Fruit fly (Drosophila melanogaster) whole organism, embryonic: Measurements from ENCODE around the gene CG43999.
A peak's percentile ranks its signal among the peaks of the same experiment; 100 is the strongest.

Experiments used
- Abd-B ChIP-seq: fragments of 200-800 bp; sonication (Bioruptor generic); optimal IDR thresholded peaks from 2 replicates; lab custom pipeline; 2018; ENCODE audit warnings: missing biosample characterization, mild to moderate bottlenecking, missing genetic modification characterization, moderate library complexity
- B-H1 ChIP-seq: fragments of 200-800 bp; sonication (Bioruptor generic); IDR thresholded peaks from 3 replicates; pipeline ENCODE4 v1.3.6; 2022; ENCODE audit warnings: missing biosample characterization, missing genetic modification characterization
- CG10147 ChIP-seq: fragments of 200-800 bp; sonication (Bioruptor generic); optimal IDR thresholded peaks from 2 replicates; lab custom pipeline; 2019; ENCODE audit warnings: missing biosample characterization, mild to moderate bottlenecking, missing genetic modification characterization, moderate library complexity
- CG10321 ChIP-seq: fragments of 200-800 bp; sonication (Bioruptor generic); IDR thresholded peaks from 2 replicates; pipeline ENCODE4 v1.3.6; 2022; ENCODE audit warnings: missing biosample characterization, missing genetic modification characterization
- CG10431 ChIP-seq: fragments of 200-800 bp; sonication (Bioruptor generic); optimal IDR thresholded peaks from 3 replicates; lab custom pipeline; 2018; ENCODE audit warnings: missing biosample characterization, mild to moderate bottlenecking, missing genetic modification characterization
- CG11560 ChIP-seq: fragments of 200-800 bp; sonication (Bioruptor generic); IDR thresholded peaks from 3 replicates; pipeline ENCODE4 v1.3.6; 2022; ENCODE audit warnings: missing biosample characterization, missing genetic modification characterization
- CG12769 ChIP-seq: fragments of 200-800 bp; sonication (Bioruptor generic); optimal IDR thresholded peaks from 2 replicates; lab custom pipeline; 2019; ENCODE audit warnings: missing biosample characterization, mild to moderate bottlenecking, missing genetic modification characterization, moderate library complexity
- CG13123 ChIP-seq: fragments of 200-800 bp; sonication (Bioruptor generic); optimal IDR thresholded peaks from 2 replicates; lab custom pipeline; 2016; ENCODE audit warnings: missing biosample characterization, missing genetic modification characterization
- CG14667 ChIP-seq: fragments of 200-800 bp; sonication (Bioruptor generic); IDR thresholded peaks from 2 replicates; pipeline ENCODE4 v1.3.6; 2022; ENCODE audit warnings: missing biosample characterization, missing genetic modification characterization
- CG15514 ChIP-seq: fragments of 200-800 bp; sonication (Bioruptor generic); optimal IDR thresholded peaks from 3 replicates; lab custom pipeline; 2017; ENCODE audit warnings: missing biosample characterization, missing genetic modification characterization, mild to moderate bottlenecking, moderate library complexity, missing genetic modification reagents
- CG15696 ChIP-seq: fragments of 200-800 bp; sonication (Bioruptor generic); optimal IDR thresholded peaks from 2 replicates; lab custom pipeline; 2019; ENCODE audit warnings: missing biosample characterization, mild to moderate bottlenecking, missing genetic modification characterization, moderate library complexity
- CG17361 ChIP-seq: fragments of 200-800 bp; sonication (Bioruptor generic); IDR thresholded peaks from 3 replicates; pipeline ENCODE4 v1.3.6; 2022; ENCODE audit warnings: missing biosample characterization, missing genetic modification characterization
- CG17568 ChIP-seq: fragments of 200-800 bp; sonication (Bioruptor generic); optimal IDR thresholded peaks from 2 replicates; lab custom pipeline; 2018; ENCODE audit warnings: missing biosample characterization, mild to moderate bottlenecking, missing genetic modification characterization, moderate library complexity
- CG1832 ChIP-seq: fragments of 200-800 bp; sonication (Bioruptor generic); optimal IDR thresholded peaks from 2 replicates; lab custom pipeline; 2017; ENCODE audit warnings: missing biosample characterization, mild to moderate bottlenecking, missing genetic modification characterization, inconsistent platforms
- CG2199 ChIP-seq: fragments of 200-800 bp; sonication (Bioruptor generic); IDR thresholded peaks from 3 replicates; pipeline ENCODE4 v1.3.6; 2022; ENCODE audit warnings: missing biosample characterization, missing genetic modification characterization
- CG33557 ChIP-seq: fragments of 200-800 bp; sonication (Bioruptor generic); optimal IDR thresholded peaks from 2 replicates; lab custom pipeline; 2019; ENCODE audit warnings: missing biosample characterization, mild to moderate bottlenecking, missing genetic modification characterization, moderate library complexity
- CG4707 ChIP-seq: fragments of 200-800 bp; sonication (Bioruptor generic); optimal IDR thresholded peaks from 2 replicates; lab custom pipeline; 2018; ENCODE audit warnings: missing biosample characterization, mild to moderate bottlenecking, missing genetic modification characterization, moderate library complexity
- CG7556 ChIP-seq: fragments of 200-800 bp; sonication (Bioruptor generic); optimal IDR thresholded peaks from 2 replicates; lab custom pipeline; 2017; ENCODE audit warnings: missing biosample characterization, mild to moderate bottlenecking, missing genetic modification characterization
- CG7839 ChIP-seq: fragments of 200-800 bp; sonication (Bioruptor generic); optimal IDR thresholded peaks from 3 replicates; lab custom pipeline; 2018; ENCODE audit warnings: missing biosample characterization, mild to moderate bottlenecking, missing genetic modification characterization, moderate library complexity
- CG8089 ChIP-seq: fragments of 200-800 bp; sonication (Bioruptor generic); optimal IDR thresholded peaks from 3 replicates; lab custom pipeline; 2016; ENCODE audit warnings: missing biosample characterization, missing genetic modification characterization
- CG9727 ChIP-seq: fragments of 200-800 bp; sonication (Bioruptor generic); optimal IDR thresholded peaks from 3 replicates; lab custom pipeline; 2017; ENCODE audit warnings: missing biosample characterization, mild to moderate bottlenecking, missing genetic modification characterization
- Gsc ChIP-seq: fragments of 200-800 bp; sonication (Bioruptor generic); IDR thresholded peaks from 2 replicates; pipeline ENCODE4 v1.3.6; 2022; ENCODE audit warnings: missing biosample characterization, missing genetic modification characterization
- Hey ChIP-seq: fragments of 200-800 bp; sonication (Bioruptor generic); optimal IDR thresholded peaks from 3 replicates; lab custom pipeline; 2018; ENCODE audit warnings: missing biosample characterization, mild to moderate bottlenecking, missing genetic modification characterization
- Kr ChIP-seq: fragments of 200-800 bp; sonication (Bioruptor generic); optimal IDR thresholded peaks from 2 replicates; lab custom pipeline; 2017; ENCODE audit warnings: missing biosample characterization, mild to moderate bottlenecking, missing genetic modification characterization
- MESR4 ChIP-seq: fragments of 200-800 bp; sonication (Bioruptor generic); optimal IDR thresholded peaks from 2 replicates; lab custom pipeline; 2018; ENCODE audit warnings: missing biosample characterization, mild to moderate bottlenecking, missing genetic modification characterization, moderate library complexity
- Max ChIP-seq: fragments of 200-800 bp; sonication (Bioruptor generic); optimal IDR thresholded peaks from 2 replicates; lab custom pipeline; 2016; ENCODE audit warnings: missing biosample characterization, mild to moderate bottlenecking, missing genetic modification characterization
- Myb ChIP-seq: fragments of 200-800 bp; sonication (Bioruptor generic); optimal IDR thresholded peaks from 2 replicates; lab custom pipeline; 2016; ENCODE audit warnings: missing biosample characterization, missing genetic modification characterization
- Neu2 ChIP-seq: fragments of 200-800 bp; sonication (Bioruptor generic); optimal IDR thresholded peaks from 3 replicates; lab custom pipeline; 2016; ENCODE audit warnings: missing biosample characterization, missing genetic modification characterization, borderline replicate concordance
- Pdp1 ChIP-seq, 2 experiments: fragments of 200-800 bp; sonication (Bioruptor generic); optimal IDR thresholded peaks; 3 replicates each; lab custom pipeline; 2016; ENCODE audit warnings: missing biosample characterization in 2 of 2, missing genetic modification characterization in 2 of 2, mild to moderate bottlenecking in 1 of 2, moderate library complexity in 1 of 2
- Ptx1 ChIP-seq: fragments of 200-800 bp; sonication (Bioruptor generic); IDR thresholded peaks from 2 replicates; pipeline ENCODE4 v1.3.6; 2022; ENCODE audit warnings: missing biosample characterization, missing genetic modification characterization
- Sry-δ ChIP-seq: fragments of 200-800 bp; sonication (Bioruptor generic); optimal IDR thresholded peaks from 2 replicates; lab custom pipeline; 2016; ENCODE audit warnings: missing biosample characterization, missing genetic modification characterization
- Xrp1 ChIP-seq: fragments of 200-800 bp; sonication (Bioruptor generic); IDR thresholded peaks from 2 replicates; pipeline ENCODE4 v1.3.6; 2022; ENCODE audit warnings: missing biosample characterization, missing genetic modification characterization
- YL-1 ChIP-seq: fragments of 200-800 bp; sonication (Bioruptor generic); optimal IDR thresholded peaks from 3 replicates; lab custom pipeline; 2017; ENCODE audit warnings: missing biosample characterization, mild to moderate bottlenecking, missing genetic modification characterization
- croc ChIP-seq: fragments of 200-800 bp; sonication (Bioruptor generic); conservative IDR thresholded peaks from 3 replicates; pipeline ENCODE4 v1.3.6; 2022; ENCODE audit warnings: missing biosample characterization, missing genetic modification characterization
- dimm ChIP-seq: fragments of 200-800 bp; sonication (Bioruptor generic); IDR thresholded peaks from 2 replicates; pipeline ENCODE4 v1.3.6; 2022; ENCODE audit warnings: missing biosample characterization, missing genetic modification characterization
- gce ChIP-seq: fragments of 200-800 bp; sonication (Bioruptor generic); IDR thresholded peaks from 3 replicates; pipeline ENCODE4 v1.3.6; 2022; ENCODE audit warnings: missing biosample characterization, missing genetic modification characterization
- gsb ChIP-seq: fragments of 200-800 bp; sonication (Bioruptor generic); IDR thresholded peaks from 2 replicates; pipeline ENCODE4 v1.3.6; 2022; ENCODE audit warnings: missing biosample characterization, missing genetic modification characterization
- hth ChIP-seq: fragments of >200 bp; optimal IDR thresholded peaks from 2 replicates; lab custom pipeline; 2017; ENCODE audit warnings: inconsistent platforms
- kah ChIP-seq: fragments of 200-800 bp; sonication (Bioruptor generic); optimal IDR thresholded peaks from 2 replicates; lab custom pipeline; 2018; ENCODE audit warnings: missing biosample characterization, mild to moderate bottlenecking, missing genetic modification characterization
- knrl ChIP-seq: fragments of 200-800 bp; sonication (Bioruptor generic); IDR thresholded peaks from 3 replicates; pipeline ENCODE4 v1.3.6; 2022; ENCODE audit warnings: missing biosample characterization, missing genetic modification characterization; ENCODE audit not compliant: partially characterized antibody
- lola ChIP-seq, 3 experiments: fragments of >200 bp in 2 of 3; fragments of 200-800 bp in 1 of 3; sonication (Bioruptor generic) in 1 of 3; optimal IDR thresholded peaks; 2 replicates each; lab custom pipeline; 2017 to 2019; ENCODE audit warnings: missing biosample characterization in 3 of 3, missing genetic modification characterization in 3 of 3, mild to moderate bottlenecking in 1 of 3, moderate library complexity in 1 of 3
- mirr ChIP-seq: fragments of 200-800 bp; sonication (Bioruptor generic); optimal IDR thresholded peaks from 3 replicates; lab custom pipeline; 2018; ENCODE audit warnings: missing biosample characterization, mild to moderate bottlenecking, missing genetic modification characterization
- oc ChIP-seq: fragments of 200-800 bp; sonication (Bioruptor generic); optimal IDR thresholded peaks from 2 replicates; lab custom pipeline; 2018; ENCODE audit warnings: missing biosample characterization, mild to moderate bottlenecking, missing genetic modification characterization, moderate library complexity
- pzg ChIP-seq: fragments of 200-800 bp; sonication (Bioruptor generic); optimal IDR thresholded peaks from 3 replicates; lab custom pipeline; 2018; ENCODE audit warnings: missing biosample characterization, mild to moderate bottlenecking, missing genetic modification characterization, moderate library complexity
- rib ChIP-seq: fragments of 200-800 bp; sonication (Bioruptor generic); IDR thresholded peaks from 2 replicates; pipeline ENCODE4 v1.3.6; 2022; ENCODE audit warnings: missing biosample characterization, missing genetic modification characterization
- slbo ChIP-seq: fragments of 200-800 bp; sonication (Bioruptor generic); IDR thresholded peaks from 2 replicates; pipeline ENCODE4 v1.3.6; 2022; ENCODE audit warnings: missing biosample characterization, missing genetic modification characterization
- tin ChIP-seq: fragments of 200-800 bp; sonication (Bioruptor generic); optimal IDR thresholded peaks from 3 replicates; lab custom pipeline; 2016; ENCODE audit warnings: missing biosample characterization, missing genetic modification characterization
- toy ChIP-seq: fragments of 200-800 bp; sonication (Bioruptor generic); IDR thresholded peaks from 2 replicates; pipeline ENCODE4 v1.3.6; 2022; ENCODE audit warnings: missing biosample characterization, missing genetic modification characterization
- trh ChIP-seq: fragments of 200-800 bp; sonication (Bioruptor generic); optimal IDR thresholded peaks from 2 replicates; lab custom pipeline; 2016; ENCODE audit warnings: missing biosample characterization, missing genetic modification characterization
- ttk ChIP-seq: fragments of 200-800 bp; sonication (Bioruptor generic); IDR thresholded peaks from 2 replicates; pipeline ENCODE4 v2.1.2; 2022; ENCODE audit warnings: missing biosample characterization, missing genetic modification characterization
- zfh1 ChIP-seq: fragments of 200-800 bp; sonication (Bioruptor generic); IDR thresholded peaks from 3 replicates; pipeline ENCODE4 v1.3.6; 2022; ENCODE audit warnings: missing biosample characterization, missing genetic modification characterization

Gene CG43999

dm6 chr3R:23919366-23919765 is 9.4 kb downstream of the CG43999 start (continued):
- peak; percentile 20 for TF ChIP-seq CG7839 (tag; lab: Kevin White, UChicago)
- TF ChIP-seq CG14667: no peak
- peak; percentile 45 for TF ChIP-seq Kr
- TF ChIP-seq knrl (GFP tag; lab: Robert Waterston, UW): no peak
- no peak; the same call in 2 of the 3 replicates for TF ChIP-seq B-H1 (GFP tag; lab: Robert Waterston, UW)
- TF ChIP-seq CG9727 (GFP tag; lab: Kevin White, UChicago): peak; percentile 48
- TF ChIP-seq Sry-δ: no peak
- no peak for TF ChIP-seq tin (GFP tag; lab: Kevin White, UChicago)
- no peak for TF ChIP-seq hth
- TF ChIP-seq Myb (GFP tag; lab: Kevin White, UChicago): no peak
- no peak for TF ChIP-seq dimm (GFP tag; lab: Robert Waterston, UW)
- no peak for TF ChIP-seq pzg (GFP tag; lab: Kevin White, UChicago)
- no peak for TF ChIP-seq CG11560 (tag; lab: Robert Waterston, UW)
- no peak for TF ChIP-seq YL-1 (GFP tag; lab: Kevin White, UChicago)
- TF ChIP-seq CG7556 (GFP tag; lab: Kevin White, UChicago): peak; percentile 29
- peak; percentile 8 for TF ChIP-seq CG13123 (GFP tag; lab: Kevin White, UChicago)
- no peak for TF ChIP-seq slbo
- peak; percentile 32 for TF ChIP-seq CG4707 (GFP tag; lab: Kevin White, UChicago)
- TF ChIP-seq oc: no peak
- no peak for TF ChIP-seq Abd-B
- peak in 1 of 2 experiments; percentile 5 for TF ChIP-seq Pdp1 (GFP tag; optimal IDR thresholded peaks at IDR 0.05; lab: Kevin White, UChicago)
- TF ChIP-seq toy (GFP tag; lab: Robert Waterston, UW): no peak
- no peak for TF ChIP-seq CG10321 (GFP tag; lab: Robert Waterston, UW)
- TF ChIP-seq CG1832 (GFP tag; lab: Kevin White, UChicago): no peak
- no peak for TF ChIP-seq CG33557
- 0 out of 2 replicates have a peak, but pooled peaks have one; percentile 28 for TF ChIP-seq gsb (GFP tag; lab: Robert Waterston, UW)
- TF ChIP-seq Neu2 (GFP tag; lab: Kevin White, UChicago): no peak
- TF ChIP-seq trh (GFP tag; lab: Kevin White, UChicago): no peak
- TF ChIP-seq CG8089 (GFP tag; lab: Kevin White, UChicago): no peak
- TF ChIP-seq CG12769 (tag; lab: Kevin White, UChicago): peak; percentile 56
- no peak for TF ChIP-seq CG2199 (GFP tag; lab: Robert Waterston, UW)
- TF ChIP-seq CG17361 (GFP tag; lab: Robert Waterston, UW): 0 out of 3 replicates have a peak, but pooled peaks have one; percentile 16
- TF ChIP-seq CG10147 (GFP tag; lab: Kevin White, UChicago): peak; percentile 19
- TF ChIP-seq Max (GFP tag; lab: Kevin White, UChicago): no peak
- peak; percentile 41 for TF ChIP-seq Xrp1 (GFP tag; lab: Robert Waterston, UW)
- TF ChIP-seq mirr (GFP tag; lab: Kevin White, UChicago): peak; percentile 83
- TF ChIP-seq zfh1 (GFP tag; lab: Robert Waterston, UW): no peak
- no peak for TF ChIP-seq croc (GFP tag; lab: Robert Waterston, UW)
- TF ChIP-seq lola (GFP tag; optimal IDR thresholded peaks at IDR 0.05; lab: Kevin White, UChicago): no peak
- TF ChIP-seq CG17568: peak; percentile 72
- TF ChIP-seq Ptx1: no peak
- TF ChIP-seq CG15514 (GFP tag; lab: Kevin White, UChicago): peak; percentile 66
- TF ChIP-seq ttk (GFP tag; lab: Robert Waterston, UW): no peak
- peak; percentile 29 for TF ChIP-seq CG15696 (tag; lab: Kevin White, UChicago)
- peak; percentile 55 for TF ChIP-seq kah (GFP tag; lab: Kevin White, UChicago)
- no peak for TF ChIP-seq rib (GFP tag; lab: Robert Waterston, UW)
- TF ChIP-seq gce: 0 out of 3 replicates have a peak, but pooled peaks have one; percentile 28
- peak; percentile 17 for TF ChIP-seq Hey (tag; lab: Kevin White, UChicago)
- no peak for TF ChIP-seq CG10431 (GFP tag; lab: Kevin White, UChicago)
- no peak for TF ChIP-seq MESR4
- no peak for TF ChIP-seq Gsc (GFP tag; lab: Robert Waterston, UW)
